Fruit fly (Drosophila melanogaster): Measurements from ENCODE around the gene hng3.

Gene hng3

DNA sequence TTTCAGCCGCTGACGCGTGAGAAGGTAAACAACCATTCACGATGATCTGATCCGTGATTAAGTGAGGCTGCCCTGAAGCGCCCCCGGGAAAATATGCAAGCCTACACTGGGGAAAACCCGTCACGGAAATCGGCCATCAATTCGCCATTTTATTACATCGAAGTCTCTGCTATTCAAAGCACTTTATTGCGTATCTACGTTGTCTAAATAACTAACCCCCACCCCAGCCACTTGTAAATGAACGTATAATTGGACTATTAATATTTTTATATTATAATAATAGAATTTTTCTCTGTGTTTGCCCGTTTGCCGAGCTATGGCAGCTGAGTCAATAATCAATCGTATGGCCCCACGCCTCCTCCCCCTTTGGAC, 11.0 kb upstream of the hng3 start (continued):
- TF ChIP-seq CG3919 (GFP tag; optimal IDR thresholded peaks at IDR 0.05): peak; percentile 32
- TF ChIP-seq CG6854 (GFP tag; optimal IDR thresholded peaks at IDR 0.05): no peak
- TF ChIP-seq CG6792 (GFP tag; optimal IDR thresholded peaks at IDR 0.05): no peak
- TF ChIP-seq Eip93F (GFP tag; optimal IDR thresholded peaks at IDR 0.05): no peak
- TF ChIP-seq vri (GFP tag; optimal IDR thresholded peaks at IDR 0.05): no peak
- TF ChIP-seq Smox (GFP tag; optimal IDR thresholded peaks at IDR 0.05): no peak
- TF ChIP-seq net (GFP tag; optimal IDR thresholded peaks at IDR 0.05): no peak
- peak in 1 of 2 experiments; percentile 40 for TF ChIP-seq salr (GFP tag; optimal IDR thresholded peaks at IDR 0.05)
- TF ChIP-seq CG16779 (tag; optimal IDR thresholded peaks at IDR 0.05): no peak
- peak; percentile 57 for TF ChIP-seq OdsH (GFP tag; optimal IDR thresholded peaks at IDR 0.05)
- peak; percentile 34 for TF ChIP-seq dsx (GFP tag; optimal IDR thresholded peaks at IDR 0.05; ENCODE audit: poor library complexity, severe bottlenecking)

DNA sequence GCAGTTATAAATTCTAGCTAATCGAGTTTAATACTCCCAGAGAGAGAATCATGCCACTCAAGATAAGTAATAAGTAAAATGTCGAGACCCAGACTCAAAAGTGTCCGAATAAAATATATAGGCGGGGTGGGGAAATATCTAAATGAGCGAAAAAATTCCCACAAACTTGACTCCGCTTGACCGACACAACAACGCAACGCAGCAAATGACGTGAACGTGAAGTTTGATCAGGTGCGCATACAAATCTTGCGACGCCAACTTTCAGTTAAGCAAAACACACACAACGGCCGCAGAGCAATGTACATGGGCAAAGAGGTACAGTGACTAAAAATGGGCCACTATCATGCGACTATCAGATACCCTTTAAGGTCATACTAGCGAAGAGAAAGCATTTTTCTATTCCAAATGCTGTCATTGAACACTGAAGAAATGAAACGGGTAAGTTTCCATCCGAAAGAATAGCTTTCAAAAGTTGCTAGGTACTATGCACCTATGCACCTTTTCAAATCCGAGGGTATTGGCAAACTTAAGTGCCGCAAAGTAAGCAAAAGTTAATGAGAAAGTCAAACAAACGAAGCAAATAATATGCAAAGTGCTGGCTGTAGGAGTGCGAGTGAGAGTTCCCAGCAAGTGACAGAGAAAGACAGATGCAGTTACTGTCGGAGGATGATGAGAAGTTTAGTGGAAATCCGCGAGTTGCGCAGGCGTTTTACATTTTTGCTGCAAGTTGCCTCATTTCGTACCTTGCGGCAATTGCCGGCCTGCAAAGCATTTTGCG, 10.4 kb upstream of the hng3 start:
- peak; percentile 72 for TF ChIP-seq CG11294 (GFP tag; IDR thresholded peaks at IDR 0.05)
- TF ChIP-seq Blimp-1 (GFP tag; optimal IDR thresholded peaks at IDR 0.05): peak; percentile 50
- peak; percentile 54 for TF ChIP-seq CG10669 (GFP tag; optimal IDR thresholded peaks at IDR 0.05)
- peak; percentile 55 for TF ChIP-seq topi (GFP tag; optimal IDR thresholded peaks at IDR 0.05)
- peak; percentile 62 for TF ChIP-seq CG6276 (GFP tag; optimal IDR thresholded peaks at IDR 0.05)
- peak; percentile 36 for TF ChIP-seq spab (GFP tag; optimal IDR thresholded peaks at IDR 0.05)
- TF ChIP-seq Eip93F (GFP tag; optimal IDR thresholded peaks at IDR 0.05): no peak
- peak; percentile 66 for TF ChIP-seq CG34406 (GFP tag; optimal IDR thresholded peaks at IDR 0.05)
- peak; percentile 3 to 5 for TF ChIP-seq ss (GFP tag; optimal IDR thresholded peaks at IDR 0.05)
- peak; percentile 69 for TF ChIP-seq Sox15 (GFP tag; optimal IDR thresholded peaks at IDR 0.05)
- TF ChIP-seq dac (GFP tag; optimal IDR thresholded peaks at IDR 0.05): peak; percentile 34
- TF ChIP-seq fd85E (GFP tag; optimal IDR thresholded peaks at IDR 0.05): peak; percentile 7
- peak; percentile 67 for TF ChIP-seq CG3919 (GFP tag; optimal IDR thresholded peaks at IDR 0.05)
- peak; percentile 30 for TF ChIP-seq dsx (GFP tag; optimal IDR thresholded peaks at IDR 0.05; ENCODE audit: poor library complexity, severe bottlenecking)
- no peak for TF ChIP-seq Hr38 (GFP tag; optimal IDR thresholded peaks at IDR 0.05)
- TF ChIP-seq CG6163 (GFP tag; IDR thresholded peaks at IDR 0.05): peak; percentile 72
- peak; percentile 91 for TF ChIP-seq Eip78C (GFP tag)
- peak; percentile 77 for TF ChIP-seq esn (GFP tag; optimal IDR thresholded peaks at IDR 0.05)
- TF ChIP-seq fd59A (GFP tag; optimal IDR thresholded peaks at IDR 0.05): peak; percentile 31
- peak; percentile 76 for TF ChIP-seq pdm3 (GFP tag; optimal IDR thresholded peaks at IDR 0.05)
- peak; percentile 69 for TF ChIP-seq Lpt (GFP tag; optimal IDR thresholded peaks at IDR 0.05)
- peak; percentile 67 for TF ChIP-seq lz (GFP tag; optimal IDR thresholded peaks at IDR 0.05)
- peak; percentile 69 for TF ChIP-seq CG31627 (GFP tag; optimal IDR thresholded peaks at IDR 0.05)
- TF ChIP-seq Hr4 (GFP tag; optimal IDR thresholded peaks at IDR 0.05): peak; percentile 77
- peak; percentile 69 for TF ChIP-seq Gug (GFP tag; IDR thresholded peaks at IDR 0.05)
- TF ChIP-seq CG6792 (GFP tag; optimal IDR thresholded peaks at IDR 0.05): peak; percentile 68
- peak; percentile 38 for TF ChIP-seq CG4318 (GFP tag; optimal IDR thresholded peaks at IDR 0.05)
- peak; percentile 66 for TF ChIP-seq cyc (GFP tag; optimal IDR thresholded peaks at IDR 0.05)
- TF ChIP-seq vri (GFP tag; optimal IDR thresholded peaks at IDR 0.05): peak; percentile 66
- TF ChIP-seq CG8632 (GFP tag; optimal IDR thresholded peaks at IDR 0.05): peak; percentile 58
- peak; percentile 89 for TF ChIP-seq fkh (GFP tag; optimal IDR thresholded peaks at IDR 0.05)
- TF ChIP-seq CG6808 (GFP tag; optimal IDR thresholded peaks at IDR 0.05): peak; percentile 53
- TF ChIP-seq CG9139 (GFP tag; optimal IDR thresholded peaks at IDR 0.05): peak; percentile 51
- TF ChIP-seq CG8319 (GFP tag; optimal IDR thresholded peaks at IDR 0.05): peak; percentile 36
- TF ChIP-seq CG8119 (GFP tag; IDR thresholded peaks at IDR 0.05): peak; percentile 63; the same call in 2 of the 3 replicates
- peak; percentile 60 for TF ChIP-seq net (GFP tag; optimal IDR thresholded peaks at IDR 0.05)
- peak; percentile 70 for TF ChIP-seq CG32006 (GFP tag; optimal IDR thresholded peaks at IDR 0.05)
- TF ChIP-seq CG3032 (tag; optimal IDR thresholded peaks at IDR 0.05): peak; percentile 46
- peak; percentile 59 for TF ChIP-seq Ets21C (GFP tag; optimal IDR thresholded peaks at IDR 0.05)
- TF ChIP-seq CG15336 (GFP tag; IDR thresholded peaks at IDR 0.05): peak; percentile 72
- TF ChIP-seq achi (GFP tag; optimal IDR thresholded peaks at IDR 0.05): peak; percentile 70
- TF ChIP-seq OdsH (GFP tag; optimal IDR thresholded peaks at IDR 0.05): peak; percentile 69
- peak; percentile 88 for TF ChIP-seq svp (GFP tag)

Measured in whole organism, prepupa.